Fruit fly (Drosophila melanogaster) whole organism, embryonic: Measurements from ENCODE around the gene Tm1.

ENCODE experiments used
- Awh ChIP-seq: fragments of 200-800 bp; sonication (Bioruptor generic); IDR thresholded peaks from 2 replicates; pipeline ENCODE4, ENCODE4 v1.3.6; 2022; ENCODE audit warnings: missing biosample characterization, missing genetic modification characterization
- CG1024 ChIP-seq: fragments of 200-800 bp; sonication (Bioruptor generic); IDR thresholded peaks from 2 replicates; pipeline ENCODE4 v1.3.6; 2022; ENCODE audit warnings: missing biosample characterization, missing genetic modification characterization
- CG11093 ChIP-seq: fragments of 200-800 bp; sonication (Bioruptor generic); IDR thresholded peaks from 3 replicates; pipeline ENCODE4 v1.3.6; 2022; ENCODE audit warnings: missing biosample characterization, missing genetic modification characterization
- CG13624 ChIP-seq: fragments of 200-800 bp; sonication (Bioruptor generic); optimal IDR thresholded peaks from 2 replicates; lab custom pipeline; 2016; ENCODE audit warnings: missing biosample characterization, missing genetic modification characterization
- CG13894 ChIP-seq: fragments of 200-800 bp; sonication (Bioruptor generic); optimal IDR thresholded peaks from 3 replicates; lab custom pipeline; 2018; ENCODE audit warnings: missing biosample characterization, mild to moderate bottlenecking, missing genetic modification characterization, moderate library complexity
- CG15514 ChIP-seq: fragments of 200-800 bp; sonication (Bioruptor generic); optimal IDR thresholded peaks from 3 replicates; lab custom pipeline; 2017; ENCODE audit warnings: missing biosample characterization, missing genetic modification characterization, mild to moderate bottlenecking, moderate library complexity, missing genetic modification reagents
- CG16863 ChIP-seq: fragments of 200-800 bp; sonication (Bioruptor generic); optimal IDR thresholded peaks from 3 replicates; lab custom pipeline; 2016; ENCODE audit warnings: missing biosample characterization, missing genetic modification characterization
- CG30403 ChIP-seq: fragments of 200-800 bp; sonication (Bioruptor generic); optimal IDR thresholded peaks from 3 replicates; lab custom pipeline; 2016; ENCODE audit warnings: missing biosample characterization, missing genetic modification characterization
- CG4328 ChIP-seq: fragments of 200-800 bp; sonication (Bioruptor generic); optimal IDR thresholded peaks from 3 replicates; lab custom pipeline; 2017; ENCODE audit warnings: missing biosample characterization, missing genetic modification reagents, missing genetic modification characterization
- CG4820 ChIP-seq: fragments of 200-800 bp; sonication (Bioruptor generic); optimal IDR thresholded peaks from 3 replicates; lab custom pipeline; 2016; ENCODE audit warnings: missing biosample characterization, missing genetic modification characterization
- CG8281 ChIP-seq: fragments of 200-800 bp; sonication (Bioruptor generic); optimal IDR thresholded peaks from 2 replicates; lab custom pipeline; 2018; ENCODE audit warnings: missing biosample characterization, mild to moderate bottlenecking, missing genetic modification characterization, moderate library complexity
- CG8765 ChIP-seq: fragments of 200-800 bp; sonication (Bioruptor generic); IDR thresholded peaks from 2 replicates; pipeline ENCODE4 v1.3.6; 2022; ENCODE audit warnings: missing biosample characterization, missing genetic modification characterization
- CG8944 ChIP-seq: fragments of 200-800 bp; sonication (Bioruptor generic); optimal IDR thresholded peaks from 3 replicates; lab custom pipeline; 2016; ENCODE audit warnings: missing biosample characterization, missing genetic modification characterization
- CG9727 ChIP-seq: fragments of 200-800 bp; sonication (Bioruptor generic); optimal IDR thresholded peaks from 3 replicates; lab custom pipeline; 2017; ENCODE audit warnings: missing biosample characterization, mild to moderate bottlenecking, missing genetic modification characterization
- Chrac-16 ChIP-seq: fragments of 200-800 bp; sonication (Bioruptor generic); optimal IDR thresholded peaks from 3 replicates; lab custom pipeline; 2016; ENCODE audit warnings: missing biosample characterization, missing genetic modification characterization
- Dip3 ChIP-seq: fragments of 200-800 bp; sonication (Bioruptor generic); optimal IDR thresholded peaks from 3 replicates; lab custom pipeline; 2016; ENCODE audit warnings: missing biosample characterization, missing genetic modification characterization
- Doc3 ChIP-seq: fragments of 200-800 bp; sonication (Bioruptor generic); IDR thresholded peaks from 3 replicates; pipeline ENCODE4 v1.3.6; 2022; ENCODE audit warnings: missing biosample characterization, missing genetic modification characterization; ENCODE audit not compliant: partially characterized antibody
- Ets65A ChIP-seq: fragments of 200-800 bp; sonication (Bioruptor generic); peaks from one replicate; lab custom pipeline; 2016; ENCODE audit warnings: missing biosample characterization, missing genetic modification characterization
- GATAe ChIP-seq: fragments of 200-800 bp; sonication (Bioruptor generic); conservative IDR thresholded peaks from 2 replicates; pipeline ENCODE4 v1.3.6; 2022; ENCODE audit warnings: missing biosample characterization, missing genetic modification characterization
- H15 ChIP-seq: fragments of 200-800 bp; sonication (Bioruptor generic); IDR thresholded peaks from 3 replicates; pipeline ENCODE4 v1.3.6; 2022; ENCODE audit warnings: missing biosample characterization, missing genetic modification characterization
- HHEX ChIP-seq: fragments of 200-800 bp; sonication (Bioruptor generic); optimal IDR thresholded peaks from 3 replicates; lab custom pipeline; 2017; ENCODE audit warnings: missing biosample characterization, mild to moderate bottlenecking, missing genetic modification characterization, missing genetic modification reagents
- HLH3B ChIP-seq: fragments of 200-800 bp; sonication (Bioruptor generic); IDR thresholded peaks from 2 replicates; pipeline ENCODE4 v1.3.6; 2022; ENCODE audit warnings: missing biosample characterization, missing genetic modification characterization
- HLH4C ChIP-seq: fragments of 200-800 bp; sonication (Bioruptor generic); IDR thresholded peaks from 3 replicates; pipeline ENCODE4 v1.3.6; 2022; ENCODE audit warnings: missing biosample characterization, missing genetic modification characterization; ENCODE audit not compliant: partially characterized antibody
- Mad ChIP-seq: fragments of 200-800 bp; sonication (Bioruptor generic); optimal IDR thresholded peaks from 2 replicates; lab custom pipeline; 2016; ENCODE audit warnings: missing biosample characterization, missing genetic modification characterization
- Med ChIP-seq: fragments of 200-800 bp; sonication (Bioruptor generic); peaks from one replicate; lab custom pipeline; 2016; ENCODE audit warnings: missing biosample characterization, missing genetic modification characterization, mild to moderate bottlenecking, inconsistent platforms, moderate library complexity
- Nf-YC ChIP-seq: fragments of 200-800 bp; optimal IDR thresholded peaks from 3 replicates; lab custom pipeline; 2019; ENCODE audit warnings: missing biosample characterization, mild to moderate bottlenecking, missing genetic modification characterization, moderate library complexity
- Pdp1 ChIP-seq, 2 experiments: fragments of 200-800 bp; sonication (Bioruptor generic); optimal IDR thresholded peaks; 3 replicates each; lab custom pipeline; 2016; ENCODE audit warnings: missing biosample characterization in 2 of 2, missing genetic modification characterization in 2 of 2, mild to moderate bottlenecking in 1 of 2, moderate library complexity in 1 of 2
- Sox102F ChIP-seq: fragments of 200-800 bp; sonication (Bioruptor generic); optimal IDR thresholded peaks from 2 replicates; lab custom pipeline; 2018; ENCODE audit warnings: missing biosample characterization, mild to moderate bottlenecking, missing genetic modification characterization, moderate library complexity
- Ssrp ChIP-seq: fragments of 200-800 bp; sonication (Bioruptor generic); optimal IDR thresholded peaks from 2 replicates; lab custom pipeline; 2018; ENCODE audit warnings: missing biosample characterization, mild to moderate bottlenecking, missing genetic modification characterization, moderate library complexity
- Stat92E ChIP-seq, 3 experiments: fragments of >200 bp in 2 of 3; fragments of 200-800 bp in 1 of 3; sonication (Bioruptor generic) in 1 of 3; optimal IDR thresholded peaks; 2 replicates each; lab custom pipeline; 2017 to 2019; ENCODE audit warnings: missing biosample characterization in 3 of 3, missing genetic modification characterization in 3 of 3, mild to moderate bottlenecking in 1 of 3, moderate library complexity in 1 of 3
- bbx ChIP-seq: fragments of 200-800 bp; sonication (Bioruptor generic); IDR thresholded peaks from 2 replicates; pipeline ENCODE4 v1.3.6; 2022; ENCODE audit warnings: missing biosample characterization, missing genetic modification characterization; ENCODE audit not compliant: partially characterized antibody
- chinmo ChIP-seq: fragments of 200-800 bp; sonication (Bioruptor generic); IDR thresholded peaks from 4 replicates; pipeline ENCODE4 v1.3.6; 2022; ENCODE audit warnings: missing biosample characterization, missing genetic modification characterization; ENCODE audit not compliant: partially characterized antibody
- cwo ChIP-seq: fragments of 200-800 bp; sonication (Bioruptor generic); optimal IDR thresholded peaks from 3 replicates; lab custom pipeline; 2017; ENCODE audit warnings: missing biosample characterization, missing genetic modification characterization, mild to moderate bottlenecking, moderate library complexity, missing genetic modification reagents
- eve ChIP-seq, 2 experiments: fragments of >200 bp; optimal IDR thresholded peaks; 2 replicates each; lab custom pipeline; 2017; ENCODE audit warnings: missing biosample characterization in 2 of 2, missing genetic modification characterization in 2 of 2
- eyg ChIP-seq: fragments of 200-800 bp; sonication (Bioruptor generic); optimal IDR thresholded peaks from 3 replicates; lab custom pipeline; 2016; ENCODE audit warnings: missing biosample characterization, missing genetic modification characterization
- grn ChIP-seq: fragments of 200-800 bp; sonication (Bioruptor generic); optimal IDR thresholded peaks from 3 replicates; lab custom pipeline; 2017; ENCODE audit warnings: missing biosample characterization, missing genetic modification characterization
- gt ChIP-seq: fragments of 200-800 bp; sonication (Bioruptor generic); IDR thresholded peaks from 2 replicates; pipeline ENCODE4 v1.3.6; 2022; ENCODE audit warnings: missing biosample characterization, missing genetic modification characterization
- ken ChIP-seq: fragments of 200-800 bp; sonication (Bioruptor generic); IDR thresholded peaks from 3 replicates; pipeline ENCODE4 v1.3.6; 2022; ENCODE audit warnings: missing biosample characterization, missing genetic modification characterization
- mirr ChIP-seq: fragments of 200-800 bp; sonication (Bioruptor generic); optimal IDR thresholded peaks from 3 replicates; lab custom pipeline; 2018; ENCODE audit warnings: missing biosample characterization, mild to moderate bottlenecking, missing genetic modification characterization
- row ChIP-seq: fragments of 200-800 bp; sonication (Bioruptor generic); IDR thresholded peaks from 3 replicates; pipeline ENCODE4 v1.3.6; 2022; ENCODE audit warnings: missing biosample characterization, missing genetic modification characterization
- sens ChIP-seq: fragments of 200-800 bp; sonication (Bioruptor generic); peaks from one replicate; lab custom pipeline; 2016; ENCODE audit warnings: missing biosample characterization, missing genetic modification characterization
- seq ChIP-seq: fragments of 200-800 bp; sonication (Bioruptor generic); IDR thresholded peaks from 2 replicates; pipeline ENCODE4 v1.3.6; 2022; ENCODE audit warnings: missing biosample characterization, missing genetic modification characterization
- sna ChIP-seq: fragments of 200-800 bp; sonication (Bioruptor generic); IDR thresholded peaks from 2 replicates; pipeline ENCODE4 v1.3.6; 2022; ENCODE audit warnings: missing biosample characterization, missing genetic modification characterization; ENCODE audit not compliant: partially characterized antibody
- so ChIP-seq: fragments of 200-800 bp; sonication (Bioruptor generic); IDR thresholded peaks from 3 replicates; pipeline ENCODE4 v1.3.6; 2022; ENCODE audit warnings: missing biosample characterization, missing genetic modification characterization
- sug ChIP-seq: fragments of 200-800 bp; optimal IDR thresholded peaks from 2 replicates; lab custom pipeline; 2019; ENCODE audit warnings: missing biosample characterization, mild to moderate bottlenecking, missing genetic modification characterization, moderate library complexity
- trem ChIP-seq: fragments of 200-800 bp; optimal IDR thresholded peaks from 3 replicates; lab custom pipeline; 2019; ENCODE audit warnings: missing biosample characterization, mild to moderate bottlenecking, missing genetic modification characterization, moderate library complexity
- vfl ChIP-seq: fragments of 200-800 bp; sonication (Bioruptor generic); optimal IDR thresholded peaks from 2 replicates; lab custom pipeline; 2016; ENCODE audit warnings: missing biosample characterization, missing genetic modification characterization

The Tm1 gene

DNA sequence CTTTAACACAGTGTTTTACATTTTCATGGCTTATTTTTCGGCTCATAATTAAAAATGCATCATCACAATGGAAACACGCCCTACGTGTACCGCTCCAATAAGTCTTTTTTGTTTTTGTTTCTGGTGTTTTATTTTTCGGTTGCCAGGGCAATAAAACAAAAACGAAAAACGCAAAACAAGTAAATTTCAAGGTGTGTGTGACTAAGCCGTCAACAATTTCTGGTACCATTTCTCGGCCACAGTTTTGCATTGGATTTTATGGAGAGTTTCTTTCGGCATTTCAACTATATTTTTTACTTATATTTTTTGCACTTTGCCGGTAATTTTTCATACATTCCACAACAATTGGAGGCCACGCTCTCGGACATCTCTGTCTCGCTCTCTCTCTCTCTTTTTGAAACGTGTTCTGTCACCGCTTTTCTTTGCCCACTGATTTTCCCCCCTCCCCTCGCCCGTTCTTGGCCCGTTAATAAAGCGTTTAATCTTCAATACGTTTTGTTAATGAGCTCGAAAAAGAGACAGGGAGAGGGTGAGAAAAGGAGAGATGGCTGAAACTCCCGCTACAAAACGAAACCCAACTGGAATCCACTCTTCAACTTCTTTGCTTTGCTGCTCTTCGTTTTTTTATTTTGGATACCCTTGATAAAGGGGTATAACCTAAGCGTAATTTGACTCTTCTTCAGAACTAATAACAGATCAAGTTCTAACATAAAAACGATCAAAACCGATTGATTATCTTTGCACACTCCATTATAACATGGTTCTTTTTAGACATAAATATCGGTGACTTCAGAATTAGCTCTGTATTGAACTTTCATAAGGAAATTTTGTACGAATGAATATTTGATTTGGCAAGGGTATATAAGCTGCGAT lies 15.2 kb downstream of the Tm1 start (continued):
- TF ChIP-seq eyg (GFP tag; lab: Kevin White, UChicago) (no peak), CG9727 (GFP tag; lab: Kevin White, UChicago) (peak; percentile 6), vfl (peak; percentile 18), Chrac-16 (no peak), CG16863 (GFP tag; lab: Kevin White, UChicago) (no peak)

DNA sequence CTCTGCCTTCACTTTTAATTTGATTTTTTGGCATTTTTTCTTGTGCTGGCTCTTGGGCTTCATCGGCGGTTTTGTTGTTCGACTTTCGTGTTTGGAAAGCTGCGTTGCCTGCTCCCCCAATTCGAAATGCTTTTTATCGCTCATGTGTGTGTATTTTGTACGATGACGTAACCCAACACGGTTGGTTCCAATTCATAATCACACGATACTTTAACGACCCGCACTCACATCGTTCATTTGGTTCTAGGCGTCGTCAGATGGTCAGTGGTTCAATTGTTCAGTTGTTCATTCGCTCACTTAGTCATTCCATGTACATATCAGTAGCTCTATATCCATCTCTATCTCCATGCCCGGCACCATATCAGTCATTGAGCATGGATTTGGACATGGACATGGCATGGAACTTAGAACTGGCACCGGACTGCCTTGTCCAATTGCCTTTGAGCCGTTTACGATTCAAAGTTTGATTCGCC lies 15.9 kb downstream of the Tm1 start:
- no peak for TF ChIP-seq CG1024
- peak; percentile 59 for TF ChIP-seq mirr (GFP tag; lab: Kevin White, UChicago)
- no peak for TF ChIP-seq CG8944 (GFP tag; lab: Kevin White, UChicago)
- 0 out of 3 replicates have a peak, but pooled peaks have one; percentile 12 for TF ChIP-seq ken
- TF ChIP-seq Nf-YC, result no peak
- TF ChIP-seq Ssrp (tag; lab: Kevin White, UChicago), result no peak
- peak; percentile 37 for TF ChIP-seq sens (GFP tag; lab: Kevin White, UChicago)
- peak; percentile 73 for TF ChIP-seq CG15514 (GFP tag; lab: Kevin White, UChicago)
- TF ChIP-seq CG11093 (GFP tag; lab: Robert Waterston, UW), result no peak
- TF ChIP-seq Sox102F (GFP tag; lab: Kevin White, UChicago), result no peak
- TF ChIP-seq chinmo (GFP tag; lab: Robert Waterston, UW), result 0 out of 4 replicates have a peak, but pooled peaks have one; percentile 4
- 0 out of 3 replicates have a peak, but pooled peaks have one; percentile 28 for TF ChIP-seq so (GFP tag; lab: Robert Waterston, UW)
- TF ChIP-seq CG13894, result peak; percentile 37
- no peak for TF ChIP-seq CG4820
- TF ChIP-seq Pdp1 (GFP tag; optimal IDR thresholded peaks at IDR 0.05; lab: Kevin White, UChicago), result peak in 1 of 2 experiments; percentile 88
- TF ChIP-seq Stat92E (GFP tag; optimal IDR thresholded peaks at IDR 0.05; lab: Kevin White, UChicago), result no peak
- TF ChIP-seq bbx (GFP tag; lab: Robert Waterston, UW), result peak; percentile 24; the same call in 1 of the 2 replicates
- TF ChIP-seq CG8281 (tag; lab: Kevin White, UChicago), result peak; percentile 100
- peak; percentile 15 for TF ChIP-seq CG30403 (GFP tag; lab: Kevin White, UChicago)
- TF ChIP-seq row (GFP tag; lab: Robert Waterston, UW), result peak; percentile 3; the same call in 1 of the 3 replicates
- no peak for TF ChIP-seq gt (GFP tag; lab: Robert Waterston, UW)
- no peak for TF ChIP-seq HLH4C (GFP tag; lab: Robert Waterston, UW)

DNA sequence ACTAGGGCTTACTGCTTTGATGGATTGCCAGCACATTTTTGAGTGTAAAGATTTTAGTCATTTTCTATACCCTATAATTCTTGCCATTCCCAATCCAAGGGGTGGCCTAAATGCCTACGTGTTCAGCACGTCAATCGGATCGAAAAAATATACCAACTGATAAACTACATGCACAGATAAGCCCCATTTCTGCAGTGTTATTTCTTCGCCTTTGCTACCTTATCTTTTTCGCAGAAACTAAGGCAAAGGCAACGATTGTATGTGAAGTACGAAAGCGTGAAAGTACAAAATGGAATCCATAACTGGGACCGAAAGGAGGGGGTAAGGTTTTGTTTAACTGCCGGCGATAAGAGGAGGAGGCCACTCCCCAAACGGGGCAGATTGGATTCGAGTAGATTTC lies 19.9 kb downstream of the Tm1 start:
- TF ChIP-seq trem (tag; lab: Kevin White, UChicago), result no peak
- peak; percentile 42; the same call in 1 of the 2 replicates for TF ChIP-seq GATAe (GFP tag; lab: Robert Waterston, UW)
- TF ChIP-seq Dip3, result no peak
- TF ChIP-seq HHEX (GFP tag; lab: Kevin White, UChicago), result no peak
- no peak for TF ChIP-seq sna (GFP tag; lab: Robert Waterston, UW)
- TF ChIP-seq cwo (GFP tag; lab: Kevin White, UChicago), result peak; percentile 12
- peak; percentile 64 for TF ChIP-seq Med
- TF ChIP-seq grn (GFP tag; lab: Kevin White, UChicago), result peak; percentile 27
- peak in 1 of 2 experiments; percentile 2 for TF ChIP-seq eve (GFP tag; optimal IDR thresholded peaks at IDR 0.05; lab: Kevin White, UChicago)
- TF ChIP-seq seq, result no peak
- no peak for TF ChIP-seq CG8765 (GFP tag; lab: Robert Waterston, UW)
- no peak for TF ChIP-seq CG13624 (GFP tag; lab: Kevin White, UChicago)
- TF ChIP-seq CG4328 (GFP tag; lab: Kevin White, UChicago), result no peak
- no peak for TF ChIP-seq Doc3 (GFP tag; lab: Robert Waterston, UW)
- TF ChIP-seq Mad, result no peak
- no peak for TF ChIP-seq HLH3B
- peak; percentile 70 for TF ChIP-seq sug (tag; lab: Kevin White, UChicago)
- no peak for TF ChIP-seq Awh (GFP tag; lab: Robert Waterston, UW)
- TF ChIP-seq Ets65A, result no peak
- TF ChIP-seq H15 (GFP tag; lab: Robert Waterston, UW), result no peak
